Worm (Caenorhabditis elegans) whole organism, mixed stage, embryonic: Measurements from ENCODE around the gene R05F9.9.

Experiments used
- flh-1 ChIP-seq: fragments of 200-800 bp; sonication (Bioruptor generic); optimal IDR thresholded peaks from 2 replicates; lab custom pipeline; 2018; ENCODE audit warnings: mild to moderate bottlenecking, missing genetic modification characterization, moderate library complexity, missing compliant biosample characterization
- lin-13 ChIP-seq: fragments of 150-350 bp; optimal IDR thresholded peaks from 2 replicates; lab custom pipeline; 2014; ENCODE audit warnings: missing biosample characterization, missing genetic modification characterization
- lsy-2 ChIP-seq: fragments of 150-350 bp; optimal IDR thresholded peaks from 2 replicates; lab custom pipeline; 2014; ENCODE audit warnings: missing biosample characterization, missing genetic modification characterization
- nhr-237 ChIP-seq: fragments of 150-350 bp; optimal IDR thresholded peaks from 2 replicates; lab custom pipeline; 2014; ENCODE audit warnings: missing biosample characterization, missing genetic modification characterization
- nhr-76 ChIP-seq: sonication (generic microtip); optimal IDR thresholded peaks from 2 replicates; lab custom pipeline; 2017; ENCODE audit warnings: missing biosample characterization, missing genetic modification characterization
- snpc-4 ChIP-seq: fragments of 150-350 bp; optimal IDR thresholded peaks from 2 replicates; lab custom pipeline; 2014; ENCODE audit warnings: missing biosample characterization, missing genetic modification characterization

DNA sequence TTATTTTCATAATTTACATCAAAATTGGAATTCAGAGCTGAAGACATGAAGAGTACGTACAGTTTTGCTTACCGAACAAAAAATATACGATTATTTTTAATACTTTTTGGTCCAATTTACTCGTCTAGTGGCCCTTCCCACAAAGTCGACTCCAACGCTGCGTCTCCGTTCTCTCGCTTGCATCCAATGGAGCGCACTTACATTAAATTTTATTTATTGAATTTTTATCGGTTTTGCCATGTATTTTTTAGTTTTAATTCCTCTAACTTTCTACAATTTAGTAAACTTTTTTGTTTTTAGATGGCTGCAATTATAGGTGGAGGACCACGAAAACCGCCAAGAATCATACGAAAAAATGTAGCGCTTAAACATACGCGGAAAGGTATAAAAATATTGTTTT is 33.6 kb upstream of the R05F9.9 start, which contains the start of gene ZK546.5:
- TF ChIP-seq nhr-237 (tag; lab: Kevin White, UChicago): no peak
- TF ChIP-seq snpc-4 (tag; lab: Kevin White, UChicago): no peak
- no peak for TF ChIP-seq lsy-2 (tag; lab: Kevin White, UChicago)
- TF ChIP-seq nhr-76 (tag; lab: Kevin White, UChicago): no peak
- no peak for TF ChIP-seq lin-13 (tag; lab: Kevin White, UChicago)
- TF ChIP-seq flh-1 (GFP tag; lab: Kevin White, UChicago): no peak
